Fruit fly (Drosophila melanogaster) whole organism, adult: ENCODE measurements around the gene Os-C.

Experiments
- CG7045 ChIP-seq: fragments of 200-800 bp; sonication (Bioruptor generic); optimal IDR thresholded peaks from 2 replicates; lab custom pipeline; 2017; ENCODE audit warnings: missing biosample characterization, mild to moderate bottlenecking, missing genetic modification characterization
- CG7101 ChIP-seq: fragments of 200-800 bp; sonication (Bioruptor generic); optimal IDR thresholded peaks from 2 replicates; lab custom pipeline; 2018; ENCODE audit warnings: missing biosample characterization, mild to moderate bottlenecking, missing genetic modification characterization, moderate library complexity
- bab1 ChIP-seq: fragments of 200-800 bp; sonication (Bioruptor generic); optimal IDR thresholded peaks from 3 replicates; lab custom pipeline; 2019; ENCODE audit warnings: missing biosample characterization, mild to moderate bottlenecking, missing genetic modification characterization, moderate library complexity
- kay ChIP-seq: fragments of 200-800 bp; sonication (Bioruptor generic); peaks from one replicate; lab custom pipeline; 2016; ENCODE audit warnings: missing biosample characterization, missing genetic modification characterization, borderline replicate concordance
- tj ChIP-seq: fragments of 200-800 bp; sonication (Bioruptor generic); optimal IDR thresholded peaks from 3 replicates; lab custom pipeline; 2017; ENCODE audit warnings: missing biosample characterization, mild to moderate bottlenecking, missing genetic modification characterization, moderate library complexity

DNA sequence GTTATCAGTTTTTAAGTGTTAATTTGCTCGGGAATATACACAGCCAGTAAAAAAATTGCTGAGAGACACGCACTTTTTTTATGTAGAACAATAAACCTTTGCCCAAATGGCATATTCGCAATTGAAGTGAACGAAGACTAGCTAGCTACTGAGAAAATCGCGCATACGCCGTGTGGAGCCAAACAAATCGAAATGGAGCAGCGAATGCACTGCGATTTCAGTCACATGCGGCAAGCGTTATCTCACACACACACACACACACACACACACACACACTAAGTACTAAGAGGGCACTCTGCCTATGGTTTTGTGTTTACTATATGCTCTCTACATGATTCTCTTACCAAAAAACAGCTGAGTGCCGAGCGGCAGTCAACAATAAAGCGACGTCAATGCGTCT, 14.7 kb downstream of the Os-C start:
- TF ChIP-seq CG7045 (GFP tag; lab: Kevin White, UChicago), result no peak
- TF ChIP-seq CG7101, result no peak
- TF ChIP-seq bab1, result no peak
- TF ChIP-seq kay, result no peak
- no peak for TF ChIP-seq tj (GFP tag; lab: Kevin White, UChicago)
